Worm (Caenorhabditis elegans): ENCODE results near the gene sre-6.

ce11 chrV:10713704-10714239 is 48.8 kb downstream of the sre-6 start:
- TF ChIP-seq ztf-3 (GFP tag; optimal IDR thresholded peaks at IDR 0.05) = no peak
- no peak for TF ChIP-seq dpl-1 (GFP tag; optimal IDR thresholded peaks at IDR 0.05)
- TF ChIP-seq xnd-1 (tag; optimal IDR thresholded peaks at IDR 0.05) = no peak
- TF ChIP-seq F57C9.4 (tag; optimal IDR thresholded peaks at IDR 0.05) = no peak
- no peak for TF ChIP-seq F22D6.2 (tag; optimal IDR thresholded peaks at IDR 0.05)
- no peak for TF ChIP-seq K12H6.12 (tag; optimal IDR thresholded peaks at IDR 0.05)

Data from whole organism, young adult.